Worm (Caenorhabditis elegans): ENCODE results near the gene tbx-34.

The tbx-34 gene

DNA sequence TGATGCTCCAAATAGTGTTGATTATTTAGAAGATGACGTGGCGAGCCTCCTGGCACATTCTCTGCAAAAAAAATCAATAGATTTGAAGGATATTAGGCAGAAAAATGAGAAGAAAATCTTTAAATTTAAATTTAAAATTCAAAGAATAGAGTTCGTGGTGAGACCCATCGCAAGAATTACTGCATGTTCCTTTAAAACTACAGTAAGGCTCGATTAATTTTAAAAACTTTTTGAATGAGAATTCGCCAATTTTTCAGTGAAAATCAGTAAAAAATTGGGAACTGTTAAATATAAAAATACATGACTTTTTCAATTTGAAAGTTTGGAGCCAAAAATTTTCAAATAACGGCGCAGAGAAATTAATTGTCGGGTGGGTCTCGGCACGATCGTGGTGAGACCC is 22.9 kb downstream of the tbx-34 start, which contains the start of gene tra-1:
Gene tra-1, minus strand, starts transcription at position 62 of the 400 bp plus-strand sequence.
- TF ChIP-seq cog-1 (tag; optimal IDR thresholded peaks at IDR 0.05) = no peak
- TF ChIP-seq klf-2 (GFP tag; conservative IDR thresholded peaks at IDR 0.05) = no peak
- no peak for TF ChIP-seq ztf-23 (GFP tag; IDR thresholded peaks at IDR 0.05)
- TF ChIP-seq flt-1 (GFP tag; IDR thresholded peaks at IDR 0.05) = no peak
- no peak for TF ChIP-seq T22C8.4 (GFP tag; IDR thresholded peaks at IDR 0.05)
- no peak for TF ChIP-seq ref-1 (GFP tag; conservative IDR thresholded peaks at IDR 0.05)
- no peak for TF ChIP-seq tab-1 (GFP tag; IDR thresholded peaks at IDR 0.05)

DNA sequence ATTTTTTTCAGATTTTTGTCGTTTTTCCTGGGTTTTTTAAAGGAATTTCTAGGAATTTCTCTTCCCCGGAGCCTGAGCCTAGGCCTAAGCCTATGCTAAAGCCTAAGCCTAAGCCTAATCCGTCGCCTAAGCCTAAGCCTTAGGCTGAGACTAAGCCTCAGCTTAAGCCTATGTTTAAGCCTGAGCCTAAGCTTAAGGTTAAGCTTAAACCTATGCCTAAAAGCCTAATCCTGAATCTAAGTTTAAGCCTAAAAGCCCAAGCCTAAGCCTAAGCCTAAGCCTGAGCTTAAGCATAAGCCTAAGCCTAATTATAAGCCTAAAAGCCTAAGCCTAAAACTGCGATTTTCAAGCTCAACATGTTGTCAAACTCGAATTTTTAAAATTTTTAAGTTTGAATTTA is 23.9 kb downstream of the tbx-34 start:
- TF ChIP-seq ref-1 (GFP tag; conservative IDR thresholded peaks at IDR 0.05) = no peak
- no peak for TF ChIP-seq tab-1 (GFP tag; IDR thresholded peaks at IDR 0.05)
- TF ChIP-seq flt-1 (GFP tag; IDR thresholded peaks at IDR 0.05) = no peak
- no peak for TF ChIP-seq klf-2 (GFP tag; conservative IDR thresholded peaks at IDR 0.05)
- TF ChIP-seq ztf-29 (GFP tag; IDR thresholded peaks at IDR 0.05) = 0 out of 2 replicates have a peak, but pooled peaks have one; percentile 29

DNA sequence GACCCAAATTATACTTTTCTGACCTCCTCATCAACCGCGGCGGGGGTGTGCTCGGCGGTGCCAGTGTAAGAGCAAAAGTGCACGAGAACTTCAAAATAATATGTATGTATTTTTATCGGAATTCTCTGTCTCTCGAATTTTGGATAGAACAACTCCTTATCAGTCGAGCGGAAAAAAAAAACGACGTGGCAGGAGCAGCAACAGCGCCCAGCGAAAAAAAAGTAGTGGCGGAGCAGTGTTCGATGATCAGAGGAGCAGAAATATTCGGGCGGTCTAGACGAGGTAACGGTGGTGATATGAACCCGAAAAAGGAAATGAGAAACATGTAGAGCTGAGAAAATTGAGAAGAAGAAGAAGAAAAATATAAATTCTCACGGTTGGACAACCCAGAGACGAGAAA is 24.8 kb downstream of the tbx-34 start:
- no peak for TF ChIP-seq klf-2 (GFP tag; conservative IDR thresholded peaks at IDR 0.05)
- TF ChIP-seq med-1 (GFP tag; optimal IDR thresholded peaks at IDR 0.05; ENCODE audit: insufficient read depth) = no peak

DNA sequence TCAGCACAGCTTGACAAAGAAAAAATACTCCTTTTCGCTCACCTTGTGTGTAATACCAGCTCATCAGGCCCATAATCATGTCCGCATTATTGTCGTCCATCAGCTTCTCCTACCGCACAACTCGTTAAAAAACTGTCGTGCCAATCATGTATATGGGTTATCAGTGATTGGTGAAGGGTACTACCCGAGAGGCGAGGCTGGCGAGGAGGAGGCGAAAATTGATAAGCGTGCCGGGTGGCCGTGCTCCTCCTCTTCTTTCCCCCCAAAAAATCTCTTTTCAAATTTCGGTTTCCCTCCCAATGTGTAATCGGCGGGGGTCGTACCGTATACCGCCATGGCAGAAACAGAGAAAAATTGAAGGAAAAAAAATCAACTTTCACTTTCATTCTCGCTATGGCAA is 29.9 kb downstream of the tbx-34 start:
- TF ChIP-seq ztf-23 (GFP tag; IDR thresholded peaks at IDR 0.05) = no peak
- TF ChIP-seq ref-1 (GFP tag; conservative IDR thresholded peaks at IDR 0.05) = no peak
- TF ChIP-seq tab-1 (GFP tag; IDR thresholded peaks at IDR 0.05) = no peak
- TF ChIP-seq flt-1 (GFP tag; IDR thresholded peaks at IDR 0.05) = no peak
- TF ChIP-seq T22C8.4 (GFP tag; IDR thresholded peaks at IDR 0.05) = no peak
- no peak for TF ChIP-seq klf-2 (GFP tag; conservative IDR thresholded peaks at IDR 0.05)
- TF ChIP-seq med-1 (GFP tag; optimal IDR thresholded peaks at IDR 0.05; ENCODE audit: insufficient read depth) = no peak
- no peak for TF ChIP-seq cog-1 (tag; optimal IDR thresholded peaks at IDR 0.05)
- no peak for TF ChIP-seq ztf-29 (GFP tag; IDR thresholded peaks at IDR 0.05)

DNA sequence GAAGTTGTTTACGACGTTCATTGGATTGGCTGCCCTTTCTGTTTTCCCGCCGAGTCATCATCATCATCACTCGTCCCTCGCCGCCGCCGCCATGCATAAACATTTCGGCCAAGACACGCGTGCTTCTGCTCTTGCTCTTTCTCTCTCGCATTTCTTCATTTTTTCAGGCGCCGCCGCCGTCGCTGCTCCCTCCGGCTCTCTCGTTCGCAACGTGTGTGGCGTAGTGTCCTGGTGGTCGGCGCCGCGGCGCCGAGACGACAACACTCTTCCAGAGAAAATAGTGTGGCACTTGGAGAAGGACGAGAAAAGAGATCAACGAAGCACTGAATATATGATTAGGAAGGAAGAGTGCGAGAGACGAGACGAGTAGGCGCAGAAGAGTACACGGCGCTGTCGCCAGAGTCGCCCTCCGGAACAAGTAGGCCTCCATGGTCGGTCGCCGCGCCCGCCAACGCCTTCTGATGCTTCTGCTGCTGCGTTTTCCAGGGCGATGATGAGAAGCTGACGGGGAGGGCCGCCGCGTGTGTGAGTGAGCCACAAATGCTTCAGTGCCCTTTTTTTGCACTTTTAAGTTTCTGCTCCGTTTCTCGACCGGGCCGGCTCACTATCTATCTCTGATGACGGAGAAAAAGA is 32.5 kb downstream of the tbx-34 start:
- no peak for TF ChIP-seq tab-1 (GFP tag; IDR thresholded peaks at IDR 0.05)
- TF ChIP-seq T22C8.4 (GFP tag; IDR thresholded peaks at IDR 0.05) = no peak
- no peak for TF ChIP-seq klf-2 (GFP tag; conservative IDR thresholded peaks at IDR 0.05)
- TF ChIP-seq ztf-23 (GFP tag; IDR thresholded peaks at IDR 0.05) = no peak
- TF ChIP-seq cog-1 (tag; optimal IDR thresholded peaks at IDR 0.05) = no peak

DNA sequence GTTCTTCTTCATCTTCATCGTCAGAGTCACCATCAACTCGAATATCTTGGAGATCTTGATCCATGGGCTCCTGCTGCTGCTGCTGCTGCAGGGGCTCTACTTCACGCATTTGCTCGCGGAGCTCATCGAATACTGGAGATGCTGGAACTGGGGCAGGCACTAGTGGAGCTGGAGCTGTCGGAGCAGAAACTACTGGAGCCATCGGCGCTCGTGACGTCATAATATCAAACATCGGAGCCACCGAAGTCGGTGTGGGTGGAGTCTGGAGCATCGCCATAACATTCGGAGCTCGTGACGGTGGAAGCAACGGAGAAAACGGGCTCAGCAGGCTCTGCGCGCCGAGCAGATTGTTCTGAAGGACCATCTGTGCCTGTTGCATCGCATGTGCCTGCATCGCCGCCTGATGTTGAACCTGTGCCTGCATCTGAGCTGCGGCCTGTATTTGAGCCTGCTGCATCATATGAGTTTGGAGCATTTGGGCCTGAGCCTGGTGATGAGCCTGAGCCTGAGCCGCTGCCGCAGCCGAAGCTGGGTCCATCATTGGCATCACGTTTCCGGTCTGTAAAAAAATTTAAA is 42.3 kb downstream of the tbx-34 start:
- TF ChIP-seq ref-1 (GFP tag; conservative IDR thresholded peaks at IDR 0.05) (no peak), cog-1 (tag; optimal IDR thresholded peaks at IDR 0.05) (no peak), tab-1 (GFP tag; IDR thresholded peaks at IDR 0.05) (no peak), flt-1 (GFP tag; IDR thresholded peaks at IDR 0.05) (no peak), ztf-29 (GFP tag; IDR thresholded peaks at IDR 0.05) (no peak)

DNA sequence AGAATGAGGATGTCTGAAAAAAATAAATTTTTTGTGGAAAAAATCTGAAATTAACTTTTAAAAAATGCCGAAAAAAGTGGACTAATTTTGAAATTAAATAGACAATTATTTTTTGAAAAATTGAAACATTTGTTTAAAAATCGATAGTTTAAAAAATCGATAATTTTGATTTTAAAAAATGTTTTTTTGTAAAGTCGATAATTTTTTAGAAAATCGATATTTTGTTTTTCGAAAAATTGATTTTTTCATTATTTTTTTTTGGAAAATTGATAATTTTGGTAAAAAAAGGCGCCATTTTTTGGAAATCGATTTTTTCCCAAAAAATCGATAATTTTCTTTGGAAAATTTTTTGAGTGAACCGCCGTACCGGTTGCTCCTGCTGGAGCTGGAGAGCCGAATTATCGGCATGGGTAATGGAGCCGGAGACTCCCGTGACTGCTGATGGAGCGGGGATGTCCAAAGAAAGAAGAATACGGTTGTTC is 45.8 kb downstream of the tbx-34 start:
- TF ChIP-seq ztf-29 (GFP tag; IDR thresholded peaks at IDR 0.05) (no peak), ztf-23 (GFP tag; IDR thresholded peaks at IDR 0.05) (no peak), T22C8.4 (GFP tag; IDR thresholded peaks at IDR 0.05) (peak; percentile 76)

DNA sequence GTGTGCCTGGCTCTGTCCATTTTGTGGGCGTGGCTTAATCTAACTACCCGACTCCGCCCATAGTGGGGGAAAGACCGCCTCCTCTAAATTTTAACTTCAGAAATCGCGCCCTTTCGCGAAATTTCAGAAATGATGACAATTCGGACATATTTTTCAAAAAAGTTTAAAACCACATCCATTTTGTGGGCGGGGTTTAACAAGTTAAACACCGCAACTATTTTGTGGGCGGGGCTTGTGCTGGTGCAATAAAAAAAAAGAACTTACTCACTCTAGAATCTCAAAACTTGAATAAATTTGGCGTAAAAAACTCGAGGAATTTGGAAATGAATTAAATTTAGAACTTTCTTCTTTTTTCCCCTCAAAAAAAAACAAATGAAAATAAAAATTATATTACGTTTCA is 47.5 kb downstream of the tbx-34 start:
- no peak for TF ChIP-seq med-1 (GFP tag; optimal IDR thresholded peaks at IDR 0.05; ENCODE audit: insufficient read depth)
- no peak for TF ChIP-seq T22C8.4 (GFP tag; IDR thresholded peaks at IDR 0.05)
- no peak for TF ChIP-seq ztf-29 (GFP tag; IDR thresholded peaks at IDR 0.05)
- TF ChIP-seq tab-1 (GFP tag; IDR thresholded peaks at IDR 0.05) = no peak
- no peak for TF ChIP-seq klf-2 (GFP tag; conservative IDR thresholded peaks at IDR 0.05)

DNA sequence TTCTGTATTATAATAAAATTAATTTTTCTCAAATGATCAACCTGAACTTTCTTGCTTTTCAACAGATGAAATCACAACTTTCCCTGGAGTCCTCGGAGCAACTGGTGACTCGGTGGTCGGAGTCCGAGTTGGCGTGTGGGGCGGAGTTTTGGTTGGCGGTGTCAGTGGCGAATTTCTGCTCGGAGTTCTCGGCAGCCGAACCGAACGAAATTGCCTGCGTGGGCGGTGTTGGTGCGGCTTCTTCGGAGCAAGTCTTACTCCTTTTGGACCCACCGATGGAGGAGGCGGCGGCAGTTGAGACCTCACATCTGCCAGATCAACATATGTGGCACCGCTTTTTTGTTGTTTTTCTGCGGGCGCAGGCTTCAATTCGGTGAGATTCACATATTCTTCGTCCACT is 48.4 kb downstream of the tbx-34 start:
- no peak for TF ChIP-seq klf-2 (GFP tag; conservative IDR thresholded peaks at IDR 0.05)
- no peak for TF ChIP-seq ref-1 (GFP tag; conservative IDR thresholded peaks at IDR 0.05)
- no peak for TF ChIP-seq cog-1 (tag; optimal IDR thresholded peaks at IDR 0.05)
- 0 out of 2 replicates have a peak, but pooled peaks have one; percentile 16 for TF ChIP-seq tab-1 (GFP tag; IDR thresholded peaks at IDR 0.05)
- no peak for TF ChIP-seq ztf-29 (GFP tag; IDR thresholded peaks at IDR 0.05)
- TF ChIP-seq med-1 (GFP tag; optimal IDR thresholded peaks at IDR 0.05; ENCODE audit: insufficient read depth) = no peak
- no peak for TF ChIP-seq T22C8.4 (GFP tag; IDR thresholded peaks at IDR 0.05)
